Worm (Caenorhabditis elegans) whole organism, young adult: ENCODE results near the gene Y39C12A.9.

Experiments used
- F39B2.1 ChIP-seq: fragments of 200-800 bp; sonication (Bioruptor generic); IDR thresholded peaks from 2 replicates; pipeline ENCODE4 v1.3.6; 2022; ENCODE audit warnings: missing genetic modification reagents, missing genetic modification characterization, missing compliant biosample characterization
- K12H6.12 ChIP-seq: fragments of 200-800 bp; sonication (Bioruptor generic); optimal IDR thresholded peaks from 2 replicates; lab custom pipeline; 2018; ENCODE audit warnings: mild to moderate bottlenecking, missing genetic modification characterization, missing compliant biosample characterization
- aptf-3 ChIP-seq: fragments of 200-800 bp; sonication (Bioruptor generic); IDR thresholded peaks from 2 replicates; pipeline ENCODE4 v1.3.6; 2022; ENCODE audit warnings: missing genetic modification characterization, missing compliant biosample characterization
- attf-6 ChIP-seq: fragments of 200-800 bp; sonication (Bioruptor generic); IDR thresholded peaks from 2 replicates; pipeline ENCODE4 v1.3.6; 2022; ENCODE audit warnings: missing genetic modification reagents, missing genetic modification characterization, missing compliant biosample characterization
- ceh-91 ChIP-seq: fragments of 200-800 bp; sonication (Bioruptor generic); IDR thresholded peaks from 2 replicates; pipeline ENCODE4 v1.3.6; 2022; ENCODE audit warnings: missing genetic modification reagents, missing genetic modification characterization, missing compliant biosample characterization
- dpl-1 ChIP-seq: fragments of 150-350 bp; optimal IDR thresholded peaks from 2 replicates; lab custom pipeline; 2014; ENCODE audit warnings: missing biosample characterization, missing genetic modification reagents, missing genetic modification characterization
- egl-44 ChIP-seq: fragments of 200-800 bp; sonication (Bioruptor generic); IDR thresholded peaks from 2 replicates; pipeline ENCODE4 v1.3.6; 2022; ENCODE audit warnings: missing genetic modification reagents, missing genetic modification characterization, missing compliant biosample characterization
- him-1 ChIP-seq: sonication (generic microtip); optimal IDR thresholded peaks from 2 replicates; lab custom pipeline; 2016; ENCODE audit warnings: missing genotype, missing genetic modification reagents, missing genetic modification characterization, missing compliant biosample characterization
- lin-35 ChIP-seq, 3 experiments: fragments of 150-350 bp in 2 of 3; sonication (generic microtip) in 1 of 3; optimal IDR thresholded peaks; 2 replicates each; lab custom pipeline; 2014 to 2018; ENCODE audit warnings: missing biosample characterization in 3 of 3, missing genetic modification characterization in 3 of 3, missing genetic modification reagents in 3 of 3
- lin-40 ChIP-seq: sonication (generic microtip); optimal IDR thresholded peaks from 2 replicates; lab custom pipeline; 2016; ENCODE audit warnings: missing genetic modification characterization, mild to moderate bottlenecking, missing compliant biosample characterization, missing genotype, missing genetic modification reagents
- snpc-3.4 ChIP-seq: sonication (generic microtip); optimal IDR thresholded peaks from 2 replicates; lab custom pipeline; 2017; ENCODE audit warnings: missing genetic modification characterization, mild to moderate bottlenecking, missing compliant biosample characterization, antibody characterized with exemption, moderate library complexity, missing genotype, missing genetic modification reagents
- unc-62 ChIP-seq: fragments of 150-350 bp; optimal IDR thresholded peaks from 2 replicates; lab custom pipeline; 2014; ENCODE audit warnings: missing biosample characterization, missing genetic modification reagents, missing genetic modification characterization
- ztf-3 ChIP-seq: fragments of 200-800 bp; sonication (Bioruptor generic); optimal IDR thresholded peaks from 2 replicates; lab custom pipeline; 2018; ENCODE audit warnings: mild to moderate bottlenecking, missing genetic modification characterization, missing compliant biosample characterization

- TF ChIP-seq K12H6.12 = no peak
- TF ChIP-seq unc-62 = no peak
- no peak for TF ChIP-seq lin-35 (GFP tag; optimal IDR thresholded peaks at IDR 0.05; lab: Kevin White, UChicago)
- no peak for TF ChIP-seq him-1 (tag; lab: Kevin White, UChicago)
- TF ChIP-seq dpl-1 (GFP tag; lab: Kevin White, UChicago) = no peak
- no peak for TF ChIP-seq lin-40 (tag; lab: Kevin White, UChicago)
- no peak for TF ChIP-seq snpc-3.4 (tag; lab: Kevin White, UChicago)
- TF ChIP-seq egl-44 (GFP tag; lab: Robert Waterston, UW) = no peak
- TF ChIP-seq attf-6 (GFP tag; lab: Robert Waterston, UW) = no peak
- TF ChIP-seq F39B2.1 (GFP tag; lab: Robert Waterston, UW) = no peak
- TF ChIP-seq ztf-3 = no peak
- TF ChIP-seq ceh-91 (GFP tag; lab: Robert Waterston, UW) = no peak
- no peak for TF ChIP-seq aptf-3 (GFP tag; lab: Robert Waterston, UW)
Measured at ce11 chrIV:12252579-12252978, 6.4 kb downstream of the Y39C12A.9 start, which contains the start of gene dnj-26.
